2 worm cellular contexts compared by ENCODE assay signal in genomic region chrIV:5519044-5519443, ce11.
A peak's percentile ranks its signal among the peaks of the same experiment; 100 is the strongest.
TF ChIP-seq lines count a peak whose summit lies in the region.

No protein-coding gene starts in this region.

TF ChIP-seq in whole organism, L2 larva, 48 proteins besides CTCF, POLR2A, EP300 and RAD21:
- TF ChIP-seq crh-2 (tag; optimal IDR thresholded peaks at IDR 0.05; lab: Kevin White, UChicago) = no peak
- no peak for TF ChIP-seq elt-1 (tag; optimal IDR thresholded peaks at IDR 0.05; lab: Kevin White, UChicago)
- TF ChIP-seq nhr-77 (tag; optimal IDR thresholded peaks at IDR 0.05; lab: Kevin White, UChicago) = no peak
- peak; percentile 76 for TF ChIP-seq mab-5 (tag; optimal IDR thresholded peaks at IDR 0.05; lab: Kevin White, UChicago)
- no peak for TF ChIP-seq nhr-11 (tag; optimal IDR thresholded peaks at IDR 0.05; lab: Kevin White, UChicago)
- peak; percentile 93 for TF ChIP-seq unc-55 (GFP tag; optimal IDR thresholded peaks at IDR 0.05; lab: Kevin White, UChicago)
- no peak for TF ChIP-seq unc-62 (GFP tag; optimal IDR thresholded peaks at IDR 0.05; lab: Kevin White, UChicago)
- no peak for TF ChIP-seq nhr-129 (tag; optimal IDR thresholded peaks at IDR 0.05; lab: Kevin White, UChicago)
- no peak for TF ChIP-seq R02D3.7 (tag; optimal IDR thresholded peaks at IDR 0.05; lab: Kevin White, UChicago)
- TF ChIP-seq sma-3 (GFP tag; optimal IDR thresholded peaks at IDR 0.05; lab: Kevin White, UChicago) = no peak
- TF ChIP-seq snpc-4 (tag; optimal IDR thresholded peaks at IDR 0.05; lab: Kevin White, UChicago) = no peak
- TF ChIP-seq nhr-12 (tag; optimal IDR thresholded peaks at IDR 0.05; lab: Kevin White, UChicago) = no peak
- no peak for TF ChIP-seq egl-27 (tag; optimal IDR thresholded peaks at IDR 0.05; lab: Kevin White, UChicago)
- TF ChIP-seq lin-39 (tag; optimal IDR thresholded peaks at IDR 0.05; lab: Kevin White, UChicago) = no peak

TF ChIP-seq in whole organism, L3 larva, 47 proteins besides CTCF, POLR2A, EP300 and RAD21:
- TF ChIP-seq mml-1 (tag; optimal IDR thresholded peaks at IDR 0.05; lab: Kevin White, UChicago) = no peak
- TF ChIP-seq lin-39 (tag; optimal IDR thresholded peaks at IDR 0.05; lab: Kevin White, UChicago) = peak; percentile 18
- TF ChIP-seq elt-1 (tag; optimal IDR thresholded peaks at IDR 0.05; lab: Kevin White, UChicago) = peak; percentile 91
TF ChIP-seq in whole organism, L3 larva: peak in this region for 2.

Comparison
In these comparisons a context has a peak if more than half of its experiments do, and no peak if none do; other contexts are left out.
1. Of the 25 proteins assayed by ChIP-seq in both whole organism, L2 larva and whole organism, L3 larva: peak only in whole organism, L2 larva: none; only in whole organism, L3 larva: elt-1 and lin-39; in both: none; in neither: 23.